Fruit fly (Drosophila melanogaster): ENCODE data around the gene GluProRS.

- TF ChIP-seq CG8478 (optimal IDR thresholded peaks at IDR 0.05) (no peak), pan (optimal IDR thresholded peaks at IDR 0.05) (no peak), psq (optimal IDR thresholded peaks at IDR 0.05) (no peak), usp (GFP tag; optimal IDR thresholded peaks at IDR 0.05) (no peak)
These were observed 15.2 kb downstream of the GluProRS start, which contains the start of gene Gdh for dm6 chr3R:23942965-23943413.

All from whole organism.